Fruit fly (Drosophila melanogaster): Measurements from ENCODE around the gene PGRP-SA.

Gene PGRP-SA

DNA sequence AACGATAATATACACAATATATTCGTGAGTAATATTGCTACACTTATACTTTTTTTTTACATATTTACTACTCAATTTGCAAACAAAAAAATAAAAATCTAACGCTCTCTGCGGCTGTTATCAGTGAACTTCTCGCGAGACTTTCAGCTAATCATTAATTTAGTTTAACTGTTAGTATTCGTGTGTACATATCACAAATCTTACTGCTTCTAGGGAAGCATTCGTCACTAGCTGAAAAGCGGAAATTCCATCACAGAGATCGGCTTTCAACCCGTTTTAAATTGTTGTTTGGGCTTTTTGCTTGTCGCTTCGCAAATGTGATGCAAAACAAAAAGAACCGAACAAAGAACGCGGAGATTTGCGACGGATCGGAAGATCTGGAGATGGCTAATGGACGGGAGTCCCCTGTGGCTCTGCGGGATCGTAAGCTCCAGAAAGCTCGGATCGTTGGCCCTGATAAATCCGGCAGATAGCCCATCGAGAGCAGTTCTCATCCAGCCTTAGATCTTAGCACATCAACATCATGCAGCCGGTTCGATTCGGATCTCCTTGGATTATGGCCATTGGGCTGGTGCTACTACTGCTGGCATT is at the start of gene PGRP-SA:
TSS of gene PGRP-SA (plus strand) at position 194 of the 591 bp plus-strand sequence.
- TF ChIP-seq CG30403 (GFP tag; optimal IDR thresholded peaks at IDR 0.05) = no peak
- TF ChIP-seq sd (tag; optimal IDR thresholded peaks at IDR 0.05) = peak; percentile 11
- peak; percentile 97 for TF ChIP-seq Meics (GFP tag; optimal IDR thresholded peaks at IDR 0.05)
- TF ChIP-seq bsh (GFP tag; optimal IDR thresholded peaks at IDR 0.05) = no peak
- no peak for TF ChIP-seq ase (GFP tag; IDR thresholded peaks at IDR 0.05)
- TF ChIP-seq Med (GFP tag) = peak; percentile 6
- peak; percentile 83 for TF ChIP-seq Ets65A (GFP tag)
- TF ChIP-seq CG8290 (GFP tag; optimal IDR thresholded peaks at IDR 0.05) = no peak
- TF ChIP-seq CG8290 (tag; optimal IDR thresholded peaks at IDR 0.05) = no peak

dm6 chrX:11511955-11512354 is 49.5 kb upstream of the PGRP-SA start:
- TF ChIP-seq D19A (tag; optimal IDR thresholded peaks at IDR 0.05) (no peak), crol (GFP tag; IDR thresholded peaks at IDR 0.05) (peak; percentile 55; the same call in 1 of the 2 replicates), CG30403 (GFP tag; optimal IDR thresholded peaks at IDR 0.05) (no peak), Mrtf (GFP tag; IDR thresholded peaks at IDR 0.05) (0 out of 3 replicates have a peak, but pooled peaks have one; percentile 20), CG6683 (GFP tag; optimal IDR thresholded peaks at IDR 0.05) (no peak), vvl (GFP tag; IDR thresholded peaks at IDR 0.05) (no peak), NfI (GFP tag; optimal IDR thresholded peaks at IDR 0.05) (no peak), ftz-f1 (GFP tag; optimal IDR thresholded peaks at IDR 0.05) (peak; percentile 7), repo (GFP tag; optimal IDR thresholded peaks at IDR 0.05) (no peak), CG14441 (GFP tag; IDR thresholded peaks at IDR 0.05) (0 out of 2 replicates have a peak, but pooled peaks have one; percentile 6), shn (GFP tag; optimal IDR thresholded peaks at IDR 0.05) (no peak)

- TF ChIP-seq sqz (GFP tag; optimal IDR thresholded peaks at IDR 0.05) (peak; percentile 23), B-H1 (GFP tag; IDR thresholded peaks at IDR 0.05) (no peak), sens (GFP tag) (peak; percentile 44)
Observed at dm6 chrX:11512868-11513267, 48.6 kb upstream of the PGRP-SA start.

DNA sequence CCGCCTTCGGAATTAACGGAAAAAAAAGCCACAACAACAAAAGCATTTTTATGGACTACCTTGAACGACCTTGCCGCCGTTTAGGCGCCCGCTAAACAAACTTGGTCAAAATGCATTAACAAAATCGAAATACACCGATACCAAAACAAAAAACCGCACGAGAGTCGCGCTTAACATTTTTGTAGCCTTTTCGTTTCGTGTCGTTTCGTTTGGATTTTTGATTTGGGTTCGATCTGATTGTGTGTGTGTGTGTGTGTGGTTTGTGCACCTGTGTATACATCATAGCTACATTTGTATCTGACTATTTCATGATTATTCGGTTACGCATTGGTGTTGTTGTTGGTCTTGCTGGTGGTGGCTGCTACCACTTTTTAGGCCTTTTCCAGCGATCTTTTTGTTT is 45.9 kb upstream of the PGRP-SA start:
- peak; percentile 1 for TF ChIP-seq oc (tag; optimal IDR thresholded peaks at IDR 0.05)
- no peak for TF ChIP-seq D19A (tag; optimal IDR thresholded peaks at IDR 0.05)
- TF ChIP-seq sqz (GFP tag; optimal IDR thresholded peaks at IDR 0.05) = peak; percentile 39
- no peak for TF ChIP-seq bowl (GFP tag; IDR thresholded peaks at IDR 0.05)
- TF ChIP-seq Pdp1 (GFP tag; optimal IDR thresholded peaks at IDR 0.05) = peak in 1 of 2 experiments; percentile 2
- peak in 1 of 2 experiments; percentile 53 for TF ChIP-seq Hr78 (GFP tag; optimal IDR thresholded peaks at IDR 0.05)
- TF ChIP-seq chinmo (GFP tag; IDR thresholded peaks at IDR 0.05; ENCODE audit: partially characterized antibody) = peak; percentile 73; the same call in 1 of the 4 replicates
- peak; percentile 64 for TF ChIP-seq CG15269 (tag; optimal IDR thresholded peaks at IDR 0.05)
- TF ChIP-seq CG17912 (GFP tag; optimal IDR thresholded peaks at IDR 0.05) = no peak
- TF ChIP-seq sd (tag; optimal IDR thresholded peaks at IDR 0.05) = peak; percentile 52
- TF ChIP-seq cg (GFP tag; optimal IDR thresholded peaks at IDR 0.05) = peak; percentile 56
- TF ChIP-seq CG6654 (GFP tag; optimal IDR thresholded peaks at IDR 0.05) = no peak
- TF ChIP-seq ftz-f1 (GFP tag; optimal IDR thresholded peaks at IDR 0.05) = peak; percentile 47
- TF ChIP-seq hbn (GFP tag; IDR thresholded peaks at IDR 0.05; ENCODE audit: partially characterized antibody) = no peak

dm6 chrX:11517295-11517694 is 44.1 kb upstream of the PGRP-SA start:
- TF ChIP-seq toy (GFP tag; IDR thresholded peaks at IDR 0.05) = no peak
- no peak for TF ChIP-seq CG3847 (GFP tag; IDR thresholded peaks at IDR 0.05)
- TF ChIP-seq ftz-f1 (GFP tag; optimal IDR thresholded peaks at IDR 0.05) = no peak
- TF ChIP-seq ewg (GFP tag; optimal IDR thresholded peaks at IDR 0.05) = no peak
- no peak for TF ChIP-seq sr (GFP tag; IDR thresholded peaks at IDR 0.05)
- no peak for TF ChIP-seq h (optimal IDR thresholded peaks at IDR 0.05)
- TF ChIP-seq gsb (GFP tag; IDR thresholded peaks at IDR 0.05) = no peak
- no peak for TF ChIP-seq sens (GFP tag)
- TF ChIP-seq gcm2 (GFP tag; optimal IDR thresholded peaks at IDR 0.05) = no peak
- no peak for TF ChIP-seq Bdp1 (GFP tag; optimal IDR thresholded peaks at IDR 0.05)
- no peak for TF ChIP-seq CG14710 (tag; optimal IDR thresholded peaks at IDR 0.05)
- peak; percentile 54; the same call in 1 of the 2 replicates for TF ChIP-seq vvl (GFP tag; IDR thresholded peaks at IDR 0.05)
- peak; percentile 93 for TF ChIP-seq CG12769 (tag; optimal IDR thresholded peaks at IDR 0.05)
- TF ChIP-seq CG32532 (GFP tag; IDR thresholded peaks at IDR 0.05) = no peak
- TF ChIP-seq pita (GFP tag; optimal IDR thresholded peaks at IDR 0.05) = no peak
- TF ChIP-seq HmgD (GFP tag; optimal IDR thresholded peaks at IDR 0.05) = no peak
